Worm (Caenorhabditis elegans) whole organism, late embryonic: ENCODE results near the gene cpr-8.

ENCODE experiments used
- C08G9.2 ChIP-seq: sonication (generic microtip); optimal IDR thresholded peaks from 2 replicates; lab custom pipeline; 2016; ENCODE audit warnings: mild to moderate bottlenecking, missing genetic modification characterization, moderate library complexity, missing compliant biosample characterization
- C38D4.7 ChIP-seq: fragments of 200-800 bp; sonication (Bioruptor generic); optimal IDR thresholded peaks from 2 replicates; lab custom pipeline; 2018; ENCODE audit warnings: mild to moderate bottlenecking, missing genetic modification characterization, moderate library complexity, missing compliant biosample characterization
- F13H6.1 ChIP-seq: sonication (generic microtip); optimal IDR thresholded peaks from 2 replicates; lab custom pipeline; 2016; ENCODE audit warnings: missing genetic modification characterization, missing compliant biosample characterization
- T23F11.4 ChIP-seq: fragments of 200-800 bp; sonication (Bioruptor generic); optimal IDR thresholded peaks from 2 replicates; lab custom pipeline; 2018; ENCODE audit warnings: mild to moderate bottlenecking, missing genetic modification characterization, missing compliant biosample characterization
- ahr-1 ChIP-seq: sonication (generic microtip); optimal IDR thresholded peaks from 2 replicates; lab custom pipeline; 2016; ENCODE audit warnings: missing genetic modification characterization, missing compliant biosample characterization
- ceh-14 ChIP-seq: sonication (generic microtip); optimal IDR thresholded peaks from 2 replicates; lab custom pipeline; 2016; ENCODE audit warnings: missing genotype, missing genetic modification characterization, missing compliant biosample characterization
- ceh-18 ChIP-seq: sonication (generic microtip); optimal IDR thresholded peaks from 2 replicates; lab custom pipeline; 2016; ENCODE audit warnings: missing genetic modification characterization, missing compliant biosample characterization
- ceh-19 ChIP-seq: fragments of 200-800 bp; sonication (Bioruptor generic); optimal IDR thresholded peaks from 2 replicates; lab custom pipeline; 2018; ENCODE audit warnings: mild to moderate bottlenecking, missing genetic modification characterization, missing compliant biosample characterization
- ceh-22 ChIP-seq: sonication (generic microtip); optimal IDR thresholded peaks from 2 replicates; lab custom pipeline; 2017; ENCODE audit warnings: missing biosample characterization, missing genetic modification characterization
- ceh-24 ChIP-seq: sonication (generic microtip); optimal IDR thresholded peaks from 2 replicates; lab custom pipeline; 2016; ENCODE audit warnings: mild to moderate bottlenecking, missing genetic modification characterization, missing compliant biosample characterization
- ceh-30 ChIP-seq: fragments of 150-350 bp; optimal IDR thresholded peaks from 2 replicates; lab custom pipeline; 2014; ENCODE audit warnings: missing biosample characterization, missing genetic modification characterization
- ceh-45 ChIP-seq: fragments of 200-800 bp; sonication (Bioruptor generic); IDR thresholded peaks from 2 replicates; pipeline ENCODE4 v1.3.6; 2022; ENCODE audit warnings: missing genetic modification reagents, missing genetic modification characterization, missing compliant biosample characterization
- ceh-48 ChIP-seq: sonication (generic microtip); optimal IDR thresholded peaks from 2 replicates; lab custom pipeline; 2016; ENCODE audit warnings: missing genetic modification characterization, inconsistent platforms, missing compliant biosample characterization
- ceh-9 ChIP-seq: sonication (generic microtip); optimal IDR thresholded peaks from 2 replicates; lab custom pipeline; 2016; ENCODE audit warnings: mild to moderate bottlenecking, missing genetic modification characterization, inconsistent platforms, missing compliant biosample characterization
- dmd-4 ChIP-seq: sonication (generic microtip); optimal IDR thresholded peaks from 2 replicates; lab custom pipeline; 2016; ENCODE audit warnings: borderline replicate concordance, missing genetic modification characterization, missing compliant biosample characterization
- dve-1 ChIP-seq: sonication (generic microtip); optimal IDR thresholded peaks from 2 replicates; lab custom pipeline; 2017; ENCODE audit warnings: antibody characterized with exemption, mild to moderate bottlenecking, missing genetic modification characterization, missing compliant biosample characterization
- elt-2 ChIP-seq: sonication (generic microtip); optimal IDR thresholded peaks from 2 replicates; lab custom pipeline; 2016; ENCODE audit warnings: missing genetic modification reagents, missing genetic modification characterization, missing compliant biosample characterization
- elt-4 ChIP-seq: sonication (generic microtip); optimal IDR thresholded peaks from 2 replicates; lab custom pipeline; 2016; ENCODE audit warnings: missing genetic modification characterization, missing compliant biosample characterization
- fax-1 ChIP-seq: sonication (generic microtip); optimal IDR thresholded peaks from 2 replicates; lab custom pipeline; 2016; ENCODE audit warnings: missing genotype, missing genetic modification characterization, missing compliant biosample characterization
- fkh-10 ChIP-seq: fragments of 150-350 bp; optimal IDR thresholded peaks from 2 replicates; lab custom pipeline; 2014; ENCODE audit warnings: missing biosample characterization, missing genetic modification reagents, missing genetic modification characterization
- hlh-15 ChIP-seq: sonication (generic microtip); optimal IDR thresholded peaks from 2 replicates; lab custom pipeline; 2016; ENCODE audit warnings: missing genetic modification characterization, missing compliant biosample characterization
- hlh-30 ChIP-seq: sonication (generic microtip); optimal IDR thresholded peaks from 2 replicates; lab custom pipeline; 2017; ENCODE audit warnings: antibody characterized with exemption, missing genetic modification characterization, missing compliant biosample characterization; ENCODE audit not compliant: insufficient read depth
- hlh-6 ChIP-seq: sonication (generic microtip); optimal IDR thresholded peaks from 2 replicates; lab custom pipeline; 2016; ENCODE audit warnings: missing genotype, missing genetic modification characterization, missing compliant biosample characterization
- lim-6 ChIP-seq: sonication (generic microtip); optimal IDR thresholded peaks from 2 replicates; lab custom pipeline; 2016; ENCODE audit warnings: missing genetic modification characterization, missing compliant biosample characterization
- lin-11 ChIP-seq: fragments of 200-800 bp; sonication (Bioruptor generic); optimal IDR thresholded peaks from 2 replicates; lab custom pipeline; 2018; ENCODE audit warnings: mild to moderate bottlenecking, missing genetic modification characterization, missing compliant biosample characterization
- mec-3 ChIP-seq: sonication (generic microtip); optimal IDR thresholded peaks from 2 replicates; lab custom pipeline; 2016; ENCODE audit warnings: borderline replicate concordance, missing genetic modification characterization, missing compliant biosample characterization
- odd-2 ChIP-seq: sonication (generic microtip); optimal IDR thresholded peaks from 2 replicates; lab custom pipeline; 2017; ENCODE audit warnings: antibody characterized with exemption, mild to moderate bottlenecking, missing genetic modification characterization, missing compliant biosample characterization
- pag-3 ChIP-seq: sonication (generic microtip); optimal IDR thresholded peaks from 2 replicates; lab custom pipeline; 2016; ENCODE audit warnings: missing compliant biosample characterization, missing genetic modification characterization, borderline replicate concordance
- pat-9 ChIP-seq: fragments of 200-800 bp; sonication (Bioruptor generic); optimal IDR thresholded peaks from 2 replicates; lab custom pipeline; 2018; ENCODE audit warnings: mild to moderate bottlenecking, missing genetic modification characterization, moderate library complexity, missing compliant biosample characterization
- pha-2 ChIP-seq: sonication (generic microtip); optimal IDR thresholded peaks from 2 replicates; lab custom pipeline; 2017; ENCODE audit warnings: mild to moderate bottlenecking, missing genetic modification characterization, missing compliant biosample characterization
- pha-4 ChIP-seq: fragments of 150-350 bp; optimal IDR thresholded peaks from 2 replicates; lab custom pipeline; 2018; ENCODE audit warnings: missing biosample characterization, missing genetic modification reagents, missing genetic modification characterization
- ref-2 ChIP-seq: sonication (generic microtip); optimal IDR thresholded peaks from 2 replicates; lab custom pipeline; 2016; ENCODE audit warnings: missing genetic modification characterization, missing compliant biosample characterization
- syd-9 ChIP-seq: sonication (generic microtip); optimal IDR thresholded peaks from 2 replicates; lab custom pipeline; 2016; ENCODE audit warnings: mild to moderate bottlenecking, missing genetic modification characterization, moderate library complexity, missing compliant biosample characterization
- unc-3 ChIP-seq, 2 experiments: fragments of 200-800 bp in 1 of 2; sonication (Bioruptor generic) in 1 of 2; sonication (generic microtip) in 1 of 2; conservative IDR thresholded peaks in 1 of 2; optimal IDR thresholded peaks in 1 of 2; 2 replicates each; pipeline versions ENCODE4 v1.3.6 to Lab custom; 2016 to 2022; ENCODE audit warnings: missing compliant biosample characterization in 2 of 2, missing genetic modification characterization in 2 of 2, missing genetic modification reagents in 1 of 2
- unc-86 ChIP-seq: sonication (generic microtip); optimal IDR thresholded peaks from 2 replicates; lab custom pipeline; 2016; ENCODE audit warnings: missing genetic modification characterization, missing compliant biosample characterization

Gene cpr-8

ce11 chrV:1102569-1102968 is 31.8 kb upstream of the cpr-8 start:
- TF ChIP-seq C08G9.2 (tag; lab: Kevin White, UChicago) (no peak), syd-9 (no peak), lim-6 (tag; lab: Kevin White, UChicago) (no peak), odd-2 (tag; lab: Kevin White, UChicago) (no peak), ceh-18 (tag; lab: Kevin White, UChicago) (no peak), hlh-6 (no peak), elt-4 (tag; lab: Kevin White, UChicago) (no peak), pag-3 (tag; lab: Kevin White, UChicago) (no peak), elt-2 (tag; lab: Kevin White, UChicago) (no peak), ceh-22 (no peak), hlh-15 (no peak), ceh-9 (tag; lab: Kevin White, UChicago) (no peak), F13H6.1 (no peak), ref-2 (no peak), ceh-19 (GFP tag; lab: Kevin White, UChicago) (no peak), unc-86 (tag; lab: Kevin White, UChicago) (no peak), lin-11 (tag; lab: Kevin White, UChicago) (no peak), ceh-24 (tag; lab: Kevin White, UChicago) (no peak), unc-3 (GFP tag; conservative IDR thresholded peaks at IDR 0.05; lab: Robert Waterston, UW) (no peak), unc-3 (tag; optimal IDR thresholded peaks at IDR 0.05; lab: Kevin White, UChicago) (no peak)

ce11 chrV:1112180-1112579 is 22.2 kb upstream of the cpr-8 start:
- no peak for TF ChIP-seq ceh-45 (GFP tag; lab: Robert Waterston, UW)
- TF ChIP-seq dve-1 (tag; lab: Kevin White, UChicago), result peak; percentile 66

- no peak for TF ChIP-seq pag-3 (tag; lab: Kevin White, UChicago)
- no peak for TF ChIP-seq C38D4.7
- TF ChIP-seq mec-3 (tag; lab: Kevin White, UChicago), result no peak
- no peak for TF ChIP-seq T23F11.4 (GFP tag; lab: Kevin White, UChicago)
- TF ChIP-seq pha-2, result no peak
- no peak for TF ChIP-seq ahr-1 (tag; lab: Kevin White, UChicago)
- no peak for TF ChIP-seq fax-1 (tag; lab: Kevin White, UChicago)
Observed at ce11 chrV:1112658-1113057, 21.7 kb upstream of the cpr-8 start, which contains the start of gene Y50D4B.1. Y50D4B.1 (plus strand) TSS chrV:1112958.

ce11 chrV:1120101-1120500 is 14.3 kb upstream of the cpr-8 start:
- TF ChIP-seq hlh-6 (no peak), odd-2 (tag; lab: Kevin White, UChicago) (no peak), C38D4.7 (no peak), lim-6 (tag; lab: Kevin White, UChicago) (no peak), ceh-14 (tag; lab: Kevin White, UChicago) (no peak), fkh-10 (GFP tag; lab: Kevin White, UChicago) (no peak), pag-3 (tag; lab: Kevin White, UChicago) (no peak), dmd-4 (tag; lab: Kevin White, UChicago) (no peak), pat-9 (tag; lab: Kevin White, UChicago) (no peak), hlh-30 (tag; lab: Kevin White, UChicago) (no peak), C08G9.2 (tag; lab: Kevin White, UChicago) (no peak), ref-2 (no peak), ceh-9 (tag; lab: Kevin White, UChicago) (no peak), ceh-48 (tag; lab: Kevin White, UChicago) (no peak), mec-3 (tag; lab: Kevin White, UChicago) (no peak), unc-86 (tag; lab: Kevin White, UChicago) (no peak), ceh-30 (tag; lab: Kevin White, UChicago) (no peak), pha-4 (tag; lab: Kevin White, UChicago) (no peak)
- TF ChIP-seq, all 69 proteins: peak for 0
